Worm (Caenorhabditis elegans) whole organism, L3 larva: Measurements from ENCODE around the gene gpcp-2.

ENCODE experiments used
- R02D3.7 ChIP-seq: fragments of 150-350 bp; optimal IDR thresholded peaks from 2 replicates; lab custom pipeline; 2014; ENCODE audit warnings: missing biosample characterization, missing genetic modification characterization
- ZK546.5 ChIP-seq: sonication (generic microtip); optimal IDR thresholded peaks from 2 replicates; lab custom pipeline; 2017; ENCODE audit warnings: missing biosample characterization, missing genetic modification characterization
- ama-1 ChIP-seq: fragments of 150-350 bp; optimal IDR thresholded peaks from 2 replicates; lab custom pipeline; 2018
- ceh-16 ChIP-seq: sonication (generic microtip); optimal IDR thresholded peaks from 2 replicates; lab custom pipeline; 2017; ENCODE audit warnings: missing biosample characterization, missing genetic modification characterization
- ceh-28 ChIP-seq: fragments of 150-350 bp; optimal IDR thresholded peaks from 2 replicates; lab custom pipeline; 2014; ENCODE audit warnings: missing biosample characterization, missing genetic modification reagents, missing genetic modification characterization
- ceh-82 ChIP-seq: fragments of 150-350 bp; optimal IDR thresholded peaks from 2 replicates; lab custom pipeline; 2014; ENCODE audit warnings: missing biosample characterization, missing genetic modification characterization
- ceh-9 ChIP-seq: sonication (generic microtip); optimal IDR thresholded peaks from 2 replicates; lab custom pipeline; 2018; ENCODE audit warnings: missing biosample characterization, missing genetic modification characterization
- daf-12 ChIP-seq: fragments of 150-350 bp; optimal IDR thresholded peaks from 2 replicates; lab custom pipeline; 2014; ENCODE audit warnings: missing biosample characterization, missing genetic modification reagents, missing genetic modification characterization
- egl-27 ChIP-seq: sonication (generic microtip); optimal IDR thresholded peaks from 4 replicates; lab custom pipeline; 2017; ENCODE audit warnings: missing biosample characterization, missing genetic modification reagents, missing genetic modification characterization
- egl-5 ChIP-seq: fragments of 150-350 bp; optimal IDR thresholded peaks from 2 replicates; lab custom pipeline; 2017; ENCODE audit warnings: missing biosample characterization, missing genetic modification reagents, missing genetic modification characterization, inconsistent platforms
- elt-1 ChIP-seq: fragments of 150-350 bp; optimal IDR thresholded peaks from 2 replicates; lab custom pipeline; 2014; ENCODE audit warnings: missing biosample characterization, missing genetic modification characterization
- elt-2 ChIP-seq: sonication (generic microtip); optimal IDR thresholded peaks from 2 replicates; lab custom pipeline; 2016; ENCODE audit warnings: missing genetic modification reagents, mild to moderate bottlenecking, missing genetic modification characterization, missing compliant biosample characterization
- elt-3 ChIP-seq, 3 experiments: fragments of 150-350 bp in 1 of 3; sonication (generic microtip) in 2 of 3; optimal IDR thresholded peaks; 2 replicates in 2 of 3; 4 replicates in 1 of 3; lab custom pipeline; 2014 to 2017; ENCODE audit warnings: missing biosample characterization in 3 of 3, missing genetic modification characterization in 3 of 3
- eor-1 ChIP-seq, 2 experiments: fragments of 150-350 bp; optimal IDR thresholded peaks; 2 replicates each; lab custom pipeline; 2014 to 2018; ENCODE audit warnings: missing biosample characterization in 2 of 2, missing genetic modification characterization in 2 of 2
- fkh-10 ChIP-seq: sonication (generic microtip); optimal IDR thresholded peaks from 2 replicates; lab custom pipeline; 2017; ENCODE audit warnings: missing biosample characterization, missing genetic modification reagents, missing genetic modification characterization
- fkh-2 ChIP-seq: fragments of 150-350 bp; optimal IDR thresholded peaks from 2 replicates; lab custom pipeline; 2014; ENCODE audit warnings: missing biosample characterization, missing genetic modification reagents, missing genetic modification characterization
- fos-1 ChIP-seq: fragments of 150-350 bp; optimal IDR thresholded peaks from 2 replicates; lab custom pipeline; 2014; ENCODE audit warnings: missing biosample characterization, missing genetic modification characterization
- hmg-11 ChIP-seq: sonication (generic microtip); optimal IDR thresholded peaks from 2 replicates; lab custom pipeline; 2016; ENCODE audit warnings: missing genetic modification characterization, missing compliant biosample characterization
- jun-1 ChIP-seq: fragments of 150-350 bp; optimal IDR thresholded peaks from 2 replicates; lab custom pipeline; 2014; ENCODE audit warnings: missing biosample characterization, missing genetic modification reagents, missing genetic modification characterization
- lin-15B ChIP-seq: fragments of 150-350 bp; optimal IDR thresholded peaks from 2 replicates; lab custom pipeline; 2014; ENCODE audit warnings: missing biosample characterization, missing genetic modification characterization
- lin-39 ChIP-seq: fragments of 150-350 bp; optimal IDR thresholded peaks from 2 replicates; lab custom pipeline; 2018; ENCODE audit warnings: missing biosample characterization, missing genetic modification reagents, missing genetic modification characterization
- lsy-12 ChIP-seq: sonication (generic microtip); optimal IDR thresholded peaks from 2 replicates; lab custom pipeline; 2016; ENCODE audit warnings: mild to moderate bottlenecking, missing genetic modification characterization, missing compliant biosample characterization
- mdl-1 ChIP-seq: fragments of 150-350 bp; optimal IDR thresholded peaks from 2 replicates; lab custom pipeline; 2014; ENCODE audit warnings: missing biosample characterization, missing genetic modification characterization
- mml-1 ChIP-seq: fragments of 150-350 bp; sonication (generic microtip); optimal IDR thresholded peaks from 3 replicates; lab custom pipeline; 2014; ENCODE audit warnings: missing biosample characterization, missing genetic modification characterization
- nfya-1 ChIP-seq: sonication (generic microtip); optimal IDR thresholded peaks from 2 replicates; lab custom pipeline; 2017; ENCODE audit warnings: missing genetic modification characterization, mild to moderate bottlenecking, missing compliant biosample characterization, antibody characterized with exemption, moderate library complexity; ENCODE audit not compliant: insufficient read depth
- nhr-11 ChIP-seq: fragments of 150-350 bp; optimal IDR thresholded peaks from 2 replicates; lab custom pipeline; 2014; ENCODE audit warnings: missing biosample characterization, missing genetic modification characterization
- nhr-23 ChIP-seq: fragments of 150-350 bp; optimal IDR thresholded peaks from 2 replicates; lab custom pipeline; 2014; ENCODE audit warnings: missing biosample characterization, missing genetic modification reagents, missing genetic modification characterization
- nhr-237 ChIP-seq: fragments of 150-350 bp; optimal IDR thresholded peaks from 2 replicates; lab custom pipeline; 2014; ENCODE audit warnings: missing biosample characterization, missing genetic modification characterization
- nhr-25 ChIP-seq: sonication (generic microtip); optimal IDR thresholded peaks from 2 replicates; lab custom pipeline; 2017; ENCODE audit warnings: missing biosample characterization, missing genetic modification characterization
- nhr-43 ChIP-seq: sonication (generic microtip); optimal IDR thresholded peaks from 2 replicates; lab custom pipeline; 2016; ENCODE audit warnings: mild to moderate bottlenecking, missing genetic modification characterization, missing compliant biosample characterization; ENCODE audit not compliant: poor library complexity, severe bottlenecking
- nhr-76 ChIP-seq: fragments of 150-350 bp; sonication (generic microtip); optimal IDR thresholded peaks from 5 replicates; lab custom pipeline; 2014; ENCODE audit warnings: missing biosample characterization, missing genetic modification characterization
- pha-4 ChIP-seq: fragments of 150-350 bp; optimal IDR thresholded peaks from 2 replicates; lab custom pipeline; 2014; ENCODE audit warnings: missing biosample characterization, missing genetic modification reagents, missing genetic modification characterization
- pqm-1 ChIP-seq: fragments of 150-350 bp; optimal IDR thresholded peaks from 2 replicates; lab custom pipeline; 2017; ENCODE audit warnings: missing biosample characterization, missing genetic modification characterization, inconsistent platforms
- sea-2 ChIP-seq: fragments of 150-350 bp; sonication (generic microtip); optimal IDR thresholded peaks from 4 replicates; lab custom pipeline; 2014; ENCODE audit warnings: missing biosample characterization, missing genetic modification reagents, missing genetic modification characterization
- skn-1 ChIP-seq: fragments of 150-350 bp; optimal IDR thresholded peaks from 2 replicates; lab custom pipeline; 2014; ENCODE audit warnings: missing biosample characterization, missing genetic modification characterization
- snpc-4 ChIP-seq: fragments of 150-350 bp; optimal IDR thresholded peaks from 2 replicates; lab custom pipeline; 2014; ENCODE audit warnings: missing biosample characterization, missing genetic modification characterization
- tbx-2 ChIP-seq: sonication (generic microtip); optimal IDR thresholded peaks from 2 replicates; lab custom pipeline; 2016; ENCODE audit warnings: mild to moderate bottlenecking, missing genetic modification characterization, missing compliant biosample characterization
- unc-39 ChIP-seq: sonication (generic microtip); optimal IDR thresholded peaks from 4 replicates; lab custom pipeline; 2017; ENCODE audit warnings: missing biosample characterization, missing genetic modification characterization
- unc-62 ChIP-seq: fragments of 150-350 bp; sonication (generic microtip); optimal IDR thresholded peaks from 4 replicates; lab custom pipeline; 2014; ENCODE audit warnings: missing biosample characterization, missing genetic modification reagents, missing genetic modification characterization
- zag-1 ChIP-seq: fragments of 150-350 bp; optimal IDR thresholded peaks from 2 replicates; lab custom pipeline; 2014; ENCODE audit warnings: missing biosample characterization, missing genetic modification characterization
- ztf-11 ChIP-seq: fragments of 150-350 bp; optimal IDR thresholded peaks from 2 replicates; lab custom pipeline; 2014; ENCODE audit warnings: missing biosample characterization, missing genetic modification characterization

Gene gpcp-2

DNA sequence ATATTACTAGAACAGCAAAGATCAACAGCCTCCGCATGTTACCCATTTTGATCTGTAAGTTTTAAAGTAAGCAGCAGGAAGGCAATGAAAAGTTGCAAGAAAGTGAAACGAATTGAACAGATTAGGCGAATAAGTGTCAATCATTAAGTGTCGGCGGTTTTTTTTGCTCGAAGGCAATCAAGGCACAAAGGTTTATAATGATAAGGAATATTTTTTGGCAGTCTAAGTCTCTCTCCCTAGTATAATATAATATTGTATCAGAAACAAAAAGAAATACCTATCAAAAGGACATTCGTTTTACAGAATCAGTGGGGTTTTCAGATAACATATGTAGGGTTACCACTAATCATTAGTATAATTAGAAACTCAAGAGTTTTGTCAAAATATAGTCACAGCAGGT, 40.5 kb downstream of the gpcp-2 start, which contains the start of gene nrf-6:
Gene nrf-6, minus strand, starts transcription at position 52 of the 400 bp plus-strand sequence.
- no peak for TF ChIP-seq fkh-10 (GFP tag; lab: Kevin White, UChicago)
- no peak for TF ChIP-seq elt-3 (tag; optimal IDR thresholded peaks at IDR 0.05; lab: Kevin White, UChicago)
- no peak for TF ChIP-seq ztf-11 (tag; lab: Kevin White, UChicago)
- peak; percentile 62 for TF ChIP-seq pqm-1 (tag; lab: Kevin White, UChicago)
- TF ChIP-seq elt-2 (tag; lab: Kevin White, UChicago) = peak; percentile 87
- no peak for TF ChIP-seq snpc-4
- TF ChIP-seq, all 47 proteins: peak for 2

DNA sequence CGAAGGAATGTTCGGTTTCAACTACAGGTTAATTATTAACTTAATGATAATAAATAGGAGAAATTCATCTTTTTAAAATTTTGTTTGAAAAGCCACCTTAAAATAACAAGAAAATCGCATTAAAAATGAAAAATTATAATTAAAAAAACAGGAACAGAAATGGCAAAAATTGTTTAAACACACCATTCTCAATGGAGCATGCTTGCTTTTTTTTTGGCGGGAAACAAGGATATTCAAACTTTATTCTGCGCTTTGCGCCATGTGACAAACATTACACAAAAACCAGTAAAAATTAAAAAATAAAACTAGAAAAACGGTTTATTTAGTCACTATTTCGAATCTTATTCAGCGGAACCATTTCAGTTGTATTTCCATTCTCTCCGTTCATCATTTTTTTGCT, 44.4 kb downstream of the gpcp-2 start:
- TF ChIP-seq ceh-82 (no peak), nfya-1 (tag; lab: Kevin White, UChicago) (no peak), egl-5 (no peak), R02D3.7 (tag; lab: Kevin White, UChicago) (no peak), daf-12 (tag; lab: Kevin White, UChicago) (no peak), fkh-2 (tag; lab: Kevin White, UChicago) (no peak), zag-1 (tag; lab: Kevin White, UChicago) (no peak)

DNA sequence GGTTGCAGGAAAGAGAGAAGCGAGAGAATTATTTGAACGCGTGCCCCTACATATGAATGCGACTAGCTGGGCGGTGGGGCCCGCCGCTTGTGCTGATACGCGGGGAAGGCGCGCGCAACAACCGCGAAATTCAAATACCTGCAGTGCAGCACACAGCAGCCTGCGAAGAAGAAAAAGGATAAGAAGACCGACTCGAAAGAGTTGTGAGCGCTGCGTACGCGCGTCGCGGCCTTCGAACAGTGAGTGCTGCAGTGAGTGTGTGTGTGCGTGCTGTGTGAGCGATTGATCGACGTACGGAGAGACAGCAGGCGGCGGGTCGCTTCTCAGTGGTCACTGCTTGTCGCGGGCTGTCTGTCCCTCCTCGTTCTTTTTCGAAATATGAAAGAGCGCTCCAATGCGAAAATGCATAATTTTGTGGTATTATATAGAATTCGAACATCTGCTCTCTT, 44.9 kb downstream of the gpcp-2 start:
- TF ChIP-seq nhr-11 (tag; lab: Kevin White, UChicago) (peak; percentile 19), ceh-82 (peak; percentile 43), nfya-1 (tag; lab: Kevin White, UChicago) (peak; percentile 93), lin-15B (peak; percentile 95), egl-27 (tag; lab: Kevin White, UChicago) (peak; percentile 79), fkh-10 (GFP tag; lab: Kevin White, UChicago) (peak; percentile 68), unc-62 (peak; percentile 37), eor-1 (tag; optimal IDR thresholded peaks at IDR 0.05; lab: Kevin White, UChicago) (no peak), zag-1 (tag; lab: Kevin White, UChicago) (no peak), elt-1 (no peak), ztf-11 (tag; lab: Kevin White, UChicago) (no peak), lin-39 (peak; percentile 91), egl-5 (peak; percentile 35), hmg-11 (tag; lab: Kevin White, UChicago) (peak; percentile 98), ZK546.5 (tag; lab: Kevin White, UChicago) (no peak), mdl-1 (tag; lab: Kevin White, UChicago) (peak; percentile 18), nhr-43 (tag; lab: Kevin White, UChicago) (peak; percentile 73), ceh-16 (tag; lab: Kevin White, UChicago) (no peak), ama-1 (peak; percentile 59), nhr-76 (tag; lab: Kevin White, UChicago) (no peak), elt-3 (tag; optimal IDR thresholded peaks at IDR 0.05; lab: Kevin White, UChicago) (no peak), pqm-1 (tag; lab: Kevin White, UChicago) (peak; percentile 45), ceh-9 (tag; lab: Kevin White, UChicago) (no peak), snpc-4 (peak; percentile 81), nhr-23 (tag; lab: Kevin White, UChicago) (peak; percentile 70), pha-4 (tag; lab: Kevin White, UChicago) (peak; percentile 67), jun-1 (peak; percentile 89), nhr-237 (no peak), unc-39 (tag; lab: Kevin White, UChicago) (no peak), lsy-12 (tag; lab: Kevin White, UChicago) (peak; percentile 82), fos-1 (tag; lab: Kevin White, UChicago) (peak; percentile 36), sea-2 (peak; percentile 5), ceh-28 (tag; lab: Kevin White, UChicago) (peak; percentile 78), nhr-25 (peak; percentile 50), elt-2 (tag; lab: Kevin White, UChicago) (peak; percentile 88), skn-1 (peak; percentile 60), tbx-2 (tag; lab: Kevin White, UChicago) (peak; percentile 77), mml-1 (tag; lab: Kevin White, UChicago) (no peak), R02D3.7 (tag; lab: Kevin White, UChicago) (peak; percentile 73)
